Worm (Caenorhabditis elegans): ENCODE results near the gene Y53F4B.17.

Y53F4B.17 gene

ce11 chrII:15089086-15089895 lies 30.8 kb downstream of the Y53F4B.17 start:
- TF ChIP-seq unc-55 (GFP tag; optimal IDR thresholded peaks at IDR 0.05) (peak; percentile 60), snpc-4 (tag; optimal IDR thresholded peaks at IDR 0.05) (peak; percentile 9), blmp-1 (tag; optimal IDR thresholded peaks at IDR 0.05; ENCODE audit: insufficient read depth) (no peak), skn-1 (tag; optimal IDR thresholded peaks at IDR 0.05) (no peak), elt-1 (tag; optimal IDR thresholded peaks at IDR 0.05) (no peak), gmeb-1 (tag; optimal IDR thresholded peaks at IDR 0.05) (peak; percentile 94), C34F6.9 (tag; optimal IDR thresholded peaks at IDR 0.05) (peak; percentile 27), mdl-1 (tag; optimal IDR thresholded peaks at IDR 0.05) (no peak), mab-5 (tag; optimal IDR thresholded peaks at IDR 0.05) (peak; percentile 15), F13H6.1 (tag; optimal IDR thresholded peaks at IDR 0.05) (peak; percentile 61), nhr-10 (tag; optimal IDR thresholded peaks at IDR 0.05) (no peak), crh-2 (tag; optimal IDR thresholded peaks at IDR 0.05) (peak; percentile 32), sma-3 (GFP tag; optimal IDR thresholded peaks at IDR 0.05) (peak; percentile 76), nhr-25 (tag; optimal IDR thresholded peaks at IDR 0.05) (peak; percentile 14), lsy-2 (tag; optimal IDR thresholded peaks at IDR 0.05) (peak; percentile 62 to 78), lin-13 (GFP tag; optimal IDR thresholded peaks at IDR 0.05) (peak; percentile 53)

ce11 chrII:15089896-15090230 lies 31.4 kb downstream of the Y53F4B.17 start, which contains the start of gene Y53F4B.21:
Gene Y53F4B.21 (plus strand): TSS chrII:15090180.
- TF ChIP-seq gmeb-1 (tag; optimal IDR thresholded peaks at IDR 0.05): no peak
- no peak for TF ChIP-seq mbf-1 (tag; optimal IDR thresholded peaks at IDR 0.05)
- TF ChIP-seq C34F6.9 (tag; optimal IDR thresholded peaks at IDR 0.05): no peak
- no peak for TF ChIP-seq ZK546.5 (tag; optimal IDR thresholded peaks at IDR 0.05)
- TF ChIP-seq crh-2 (tag; optimal IDR thresholded peaks at IDR 0.05): no peak
- TF ChIP-seq ceh-82 (tag; optimal IDR thresholded peaks at IDR 0.05): no peak
- no peak for TF ChIP-seq R02D3.7 (tag; optimal IDR thresholded peaks at IDR 0.05)
- TF ChIP-seq aly-2 (tag; optimal IDR thresholded peaks at IDR 0.05): no peak
- TF ChIP-seq elt-3 (tag; optimal IDR thresholded peaks at IDR 0.05): no peak
- TF ChIP-seq sem-4 (tag; optimal IDR thresholded peaks at IDR 0.05): no peak
- TF ChIP-seq ama-1 (optimal IDR thresholded peaks at IDR 0.05): no peak
- TF ChIP-seq nhr-23 (tag; optimal IDR thresholded peaks at IDR 0.05): no peak
- TF ChIP-seq nhr-25 (tag; optimal IDR thresholded peaks at IDR 0.05): no peak
- no peak for TF ChIP-seq F13H6.1 (tag; optimal IDR thresholded peaks at IDR 0.05)
- no peak for TF ChIP-seq sma-9 (GFP tag; optimal IDR thresholded peaks at IDR 0.05)
- TF ChIP-seq sma-9 (tag; optimal IDR thresholded peaks at IDR 0.05): no peak

DNA sequence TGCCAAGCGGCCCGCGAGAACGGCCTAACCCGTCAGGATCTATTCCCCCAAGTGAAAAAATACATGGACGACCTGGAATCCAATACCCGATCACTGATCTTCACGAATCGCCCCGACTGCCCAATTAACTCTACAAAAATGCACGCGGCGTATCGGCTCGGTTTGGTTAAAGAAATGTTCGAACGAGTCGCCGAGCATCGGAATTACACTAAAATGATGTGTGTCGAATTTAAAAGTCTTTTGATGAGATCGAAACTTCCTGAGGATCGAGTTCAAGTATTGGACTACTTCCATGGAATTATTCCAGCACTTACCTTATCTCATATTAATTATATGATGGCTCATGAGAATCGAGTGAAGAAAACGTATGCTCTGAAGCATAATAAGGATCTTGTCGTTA lies 48.7 kb downstream of the Y53F4B.17 start:
- TF ChIP-seq egl-27 (tag; optimal IDR thresholded peaks at IDR 0.05) (no peak), nhr-25 (tag; optimal IDR thresholded peaks at IDR 0.05) (no peak), mab-5 (tag; optimal IDR thresholded peaks at IDR 0.05) (no peak), nhr-6 (tag; optimal IDR thresholded peaks at IDR 0.05) (no peak), elt-1 (tag; optimal IDR thresholded peaks at IDR 0.05) (no peak), ZK546.5 (tag; optimal IDR thresholded peaks at IDR 0.05) (no peak), sem-4 (tag; optimal IDR thresholded peaks at IDR 0.05) (no peak), mbf-1 (tag; optimal IDR thresholded peaks at IDR 0.05) (no peak), peb-1 (tag; optimal IDR thresholded peaks at IDR 0.05) (no peak), nhr-129 (tag; optimal IDR thresholded peaks at IDR 0.05) (no peak), sma-3 (GFP tag; optimal IDR thresholded peaks at IDR 0.05) (no peak), nhr-77 (tag; optimal IDR thresholded peaks at IDR 0.05) (no peak), dmd-4 (tag; optimal IDR thresholded peaks at IDR 0.05) (no peak)

- TF ChIP-seq ztf-1 (GFP tag; conservative IDR thresholded peaks at IDR 0.05) (no peak), unc-39 (tag; optimal IDR thresholded peaks at IDR 0.05) (no peak), unc-62 (GFP tag; optimal IDR thresholded peaks at IDR 0.05) (no peak), gmeb-1 (tag; optimal IDR thresholded peaks at IDR 0.05) (no peak), nhr-129 (tag; optimal IDR thresholded peaks at IDR 0.05) (no peak), snpc-4 (tag; optimal IDR thresholded peaks at IDR 0.05) (no peak), Y55F3AM.14 (GFP tag; optimal IDR thresholded peaks at IDR 0.05) (no peak), ceh-16 (tag; optimal IDR thresholded peaks at IDR 0.05) (no peak), nhr-12 (tag; optimal IDR thresholded peaks at IDR 0.05) (no peak), unc-55 (GFP tag; optimal IDR thresholded peaks at IDR 0.05) (no peak), mdl-1 (tag; optimal IDR thresholded peaks at IDR 0.05) (no peak), sma-9 (GFP tag; optimal IDR thresholded peaks at IDR 0.05) (no peak), sma-9 (tag; optimal IDR thresholded peaks at IDR 0.05) (no peak), blmp-1 (tag; optimal IDR thresholded peaks at IDR 0.05; ENCODE audit: insufficient read depth) (no peak), lin-39 (tag; optimal IDR thresholded peaks at IDR 0.05) (no peak), lsy-2 (tag; optimal IDR thresholded peaks at IDR 0.05) (no peak), ztf-11 (tag; optimal IDR thresholded peaks at IDR 0.05) (no peak)
Observed at ce11 chrII:15109844-15110243, 51.4 kb downstream of the Y53F4B.17 start, which contains the start of gene Y53F4B.39. Gene Y53F4B.39 (plus strand): TSS chrII:15110144.
